Worm (Caenorhabditis elegans): ENCODE results near the gene sulp-3.

Gene sulp-3

ce11 chrX:8394279-8394678, 13.9 kb downstream of the sulp-3 start:
- no peak for TF ChIP-seq sma-9 (GFP tag; optimal IDR thresholded peaks at IDR 0.05)
- TF ChIP-seq sma-9 (tag; optimal IDR thresholded peaks at IDR 0.05), result no peak
- no peak for TF ChIP-seq C34F6.9 (tag; optimal IDR thresholded peaks at IDR 0.05)
- no peak for TF ChIP-seq Y55F3AM.14 (GFP tag; optimal IDR thresholded peaks at IDR 0.05)

DNA sequence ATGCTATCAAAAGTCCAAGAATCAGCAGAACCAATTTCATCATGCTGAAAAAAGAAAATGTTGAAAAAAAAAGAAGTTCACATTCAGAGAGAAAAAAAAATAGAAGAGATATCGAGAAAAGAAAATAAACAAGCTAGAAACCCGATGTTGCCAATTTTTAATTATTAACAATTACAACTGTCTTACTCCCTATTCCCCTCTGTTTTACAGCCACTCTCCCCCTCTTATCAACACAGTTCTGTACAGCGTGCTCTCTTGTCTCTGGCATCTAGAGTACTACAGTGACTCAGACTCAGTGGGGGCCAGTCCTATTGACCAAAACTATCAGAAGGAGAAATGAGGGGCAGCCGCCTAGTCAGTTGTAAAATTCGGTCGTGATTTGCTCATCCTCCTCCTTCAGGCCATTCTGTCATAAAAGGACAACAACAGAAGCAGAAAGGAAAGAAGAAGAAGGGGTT, 15.6 kb downstream of the sulp-3 start, which contains the start of gene wrk-1:
TSS of gene wrk-1 (minus strand) at position 51 of the 458 bp plus-strand sequence.
- no peak for TF ChIP-seq ztf-11 (tag; optimal IDR thresholded peaks at IDR 0.05)
- TF ChIP-seq ceh-82 (tag; optimal IDR thresholded peaks at IDR 0.05), result no peak
- no peak for TF ChIP-seq nhr-237 (tag; optimal IDR thresholded peaks at IDR 0.05)
- TF ChIP-seq mbf-1 (tag; optimal IDR thresholded peaks at IDR 0.05), result no peak
- peak; percentile 20 for TF ChIP-seq crh-2 (tag; optimal IDR thresholded peaks at IDR 0.05)
- no peak for TF ChIP-seq mdl-1 (tag; optimal IDR thresholded peaks at IDR 0.05)
- no peak for TF ChIP-seq lsy-2 (tag; optimal IDR thresholded peaks at IDR 0.05)
- TF ChIP-seq egl-27 (tag; optimal IDR thresholded peaks at IDR 0.05), result no peak
- TF ChIP-seq ceh-16 (tag; optimal IDR thresholded peaks at IDR 0.05), result no peak
- TF ChIP-seq sma-3 (GFP tag; optimal IDR thresholded peaks at IDR 0.05), result no peak
- TF ChIP-seq mab-5 (tag; optimal IDR thresholded peaks at IDR 0.05), result no peak
- TF ChIP-seq lin-13 (GFP tag; optimal IDR thresholded peaks at IDR 0.05), result no peak
- TF ChIP-seq fos-1 (tag; optimal IDR thresholded peaks at IDR 0.05), result peak; percentile 87
- no peak for TF ChIP-seq zag-1 (tag; optimal IDR thresholded peaks at IDR 0.05)
- TF ChIP-seq aly-2 (tag; optimal IDR thresholded peaks at IDR 0.05), result no peak
- TF ChIP-seq ztf-4 (tag; optimal IDR thresholded peaks at IDR 0.05), result no peak
- no peak for TF ChIP-seq unc-55 (GFP tag; optimal IDR thresholded peaks at IDR 0.05)

- TF ChIP-seq ceh-82 (tag; optimal IDR thresholded peaks at IDR 0.05) (no peak), Y55F3AM.14 (GFP tag; optimal IDR thresholded peaks at IDR 0.05) (no peak), elt-1 (tag; optimal IDR thresholded peaks at IDR 0.05) (no peak), mbf-1 (tag; optimal IDR thresholded peaks at IDR 0.05) (no peak), nhr-10 (tag; optimal IDR thresholded peaks at IDR 0.05) (no peak), aly-2 (tag; optimal IDR thresholded peaks at IDR 0.05) (no peak), ztf-4 (tag; optimal IDR thresholded peaks at IDR 0.05) (no peak), ztf-11 (tag; optimal IDR thresholded peaks at IDR 0.05) (no peak), R02D3.7 (tag; optimal IDR thresholded peaks at IDR 0.05) (no peak), unc-55 (GFP tag; optimal IDR thresholded peaks at IDR 0.05) (no peak), nhr-6 (tag; optimal IDR thresholded peaks at IDR 0.05) (no peak), peb-1 (tag; optimal IDR thresholded peaks at IDR 0.05) (no peak), crh-2 (tag; optimal IDR thresholded peaks at IDR 0.05) (no peak), ZK546.5 (tag; optimal IDR thresholded peaks at IDR 0.05) (no peak), egl-27 (tag; optimal IDR thresholded peaks at IDR 0.05) (no peak), sem-4 (tag; optimal IDR thresholded peaks at IDR 0.05) (no peak), sma-3 (GFP tag; optimal IDR thresholded peaks at IDR 0.05) (no peak), skn-1 (tag; optimal IDR thresholded peaks at IDR 0.05) (no peak)
Observed at ce11 chrX:8391505-8391904, 16.7 kb downstream of the sulp-3 start.

DNA sequence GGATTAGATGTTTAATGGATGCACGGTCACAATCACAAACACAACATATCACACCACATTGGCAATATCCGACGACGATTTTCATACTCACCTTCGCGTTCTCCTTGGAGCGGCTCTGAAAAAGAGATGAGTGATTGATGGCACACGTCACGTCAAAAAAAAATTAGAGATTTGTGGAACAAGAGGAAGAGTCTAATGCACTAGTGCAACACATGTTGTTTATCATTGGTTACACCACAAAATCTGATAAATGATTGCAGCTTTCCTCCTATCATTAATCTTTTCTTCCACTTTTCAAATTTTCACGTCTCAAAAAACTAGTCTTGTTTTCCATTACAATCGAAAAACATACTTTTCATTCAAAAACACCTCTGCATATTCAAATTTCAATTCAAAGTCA, 17.7 kb downstream of the sulp-3 start:
- TF ChIP-seq ama-1 (optimal IDR thresholded peaks at IDR 0.05), result no peak
- TF ChIP-seq C34F6.9 (tag; optimal IDR thresholded peaks at IDR 0.05), result no peak
- TF ChIP-seq unc-62 (GFP tag; optimal IDR thresholded peaks at IDR 0.05), result no peak
- no peak for TF ChIP-seq zag-1 (tag; optimal IDR thresholded peaks at IDR 0.05)
- no peak for TF ChIP-seq skn-1 (tag; optimal IDR thresholded peaks at IDR 0.05)
- no peak for TF ChIP-seq dmd-4 (tag; optimal IDR thresholded peaks at IDR 0.05)
- no peak for TF ChIP-seq nhr-77 (tag; optimal IDR thresholded peaks at IDR 0.05)
- no peak for TF ChIP-seq egl-27 (tag; optimal IDR thresholded peaks at IDR 0.05)
- no peak for TF ChIP-seq alr-1 (tag; optimal IDR thresholded peaks at IDR 0.05)
- TF ChIP-seq sem-4 (tag; optimal IDR thresholded peaks at IDR 0.05), result no peak
- TF ChIP-seq ztf-11 (tag; optimal IDR thresholded peaks at IDR 0.05), result no peak
- TF ChIP-seq gmeb-1 (tag; optimal IDR thresholded peaks at IDR 0.05), result no peak

- TF ChIP-seq nhr-23 (tag; optimal IDR thresholded peaks at IDR 0.05) (no peak), nhr-129 (tag; optimal IDR thresholded peaks at IDR 0.05) (peak; percentile 69), fos-1 (tag; optimal IDR thresholded peaks at IDR 0.05) (peak; percentile 44), Y55F3AM.14 (GFP tag; optimal IDR thresholded peaks at IDR 0.05) (peak; percentile 4), nhr-21 (tag; optimal IDR thresholded peaks at IDR 0.05) (peak; percentile 48), sma-3 (GFP tag; optimal IDR thresholded peaks at IDR 0.05) (no peak), unc-55 (GFP tag; optimal IDR thresholded peaks at IDR 0.05) (peak; percentile 20), R02D3.7 (tag; optimal IDR thresholded peaks at IDR 0.05) (no peak), ztf-11 (tag; optimal IDR thresholded peaks at IDR 0.05) (no peak), C34F6.9 (tag; optimal IDR thresholded peaks at IDR 0.05) (peak; percentile 12), crh-2 (tag; optimal IDR thresholded peaks at IDR 0.05) (peak; percentile 55), lin-13 (GFP tag; optimal IDR thresholded peaks at IDR 0.05) (peak; percentile 36), ama-1 (optimal IDR thresholded peaks at IDR 0.05) (no peak), ceh-82 (tag; optimal IDR thresholded peaks at IDR 0.05) (no peak), alr-1 (tag; optimal IDR thresholded peaks at IDR 0.05) (no peak), unc-39 (tag; optimal IDR thresholded peaks at IDR 0.05) (no peak), lsy-2 (tag; optimal IDR thresholded peaks at IDR 0.05) (peak; percentile 15 to 52), egl-27 (tag; optimal IDR thresholded peaks at IDR 0.05) (peak; percentile 42), F13H6.1 (tag; optimal IDR thresholded peaks at IDR 0.05) (peak; percentile 10), nhr-6 (tag; optimal IDR thresholded peaks at IDR 0.05) (no peak), nhr-77 (tag; optimal IDR thresholded peaks at IDR 0.05) (no peak), sma-9 (GFP tag; optimal IDR thresholded peaks at IDR 0.05) (peak; percentile 53), sma-9 (tag; optimal IDR thresholded peaks at IDR 0.05) (no peak), dmd-4 (tag; optimal IDR thresholded peaks at IDR 0.05) (no peak)
Observed at ce11 chrX:8386068-8386851, 21.9 kb downstream of the sulp-3 start.
